Fruit fly (Drosophila melanogaster): ENCODE results near the gene CG42823.

Gene CG42823

DNA sequence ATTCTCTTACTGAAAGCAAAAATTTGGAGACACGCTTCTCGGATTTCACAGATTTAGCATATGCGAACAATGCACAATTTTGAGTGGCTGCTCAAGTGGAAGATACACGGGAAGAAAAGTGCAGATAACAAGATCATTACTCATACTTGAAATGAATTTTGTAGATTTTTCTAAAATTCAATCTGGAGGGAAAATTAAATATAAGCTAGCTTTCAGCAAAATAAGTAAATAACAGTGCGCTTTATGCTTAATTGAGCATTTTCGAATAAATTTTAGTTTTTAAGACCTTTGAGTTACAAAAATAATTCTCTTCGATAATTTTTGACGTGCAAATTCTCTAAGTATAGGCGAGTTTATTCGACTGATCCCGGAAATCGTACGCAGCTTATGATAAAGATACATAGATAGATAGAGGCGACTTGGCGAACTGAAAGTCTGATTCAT lies 4.2 kb downstream of the CG42823 start:
- TF ChIP-seq lola (GFP tag; optimal IDR thresholded peaks at IDR 0.05) (no peak), rgr (GFP tag; optimal IDR thresholded peaks at IDR 0.05) (peak; percentile 42), br (GFP tag; optimal IDR thresholded peaks at IDR 0.05) (peak; percentile 54), CG32264 (GFP tag; optimal IDR thresholded peaks at IDR 0.05) (peak; percentile 43), Jra (GFP tag; optimal IDR thresholded peaks at IDR 0.05) (no peak), Vsx2 (GFP tag; optimal IDR thresholded peaks at IDR 0.05; ENCODE audit: partially characterized antibody) (no peak), foxo (GFP tag; optimal IDR thresholded peaks at IDR 0.05) (peak in 1 of 2 experiments; percentile 73), fru (GFP tag; optimal IDR thresholded peaks at IDR 0.05) (peak; percentile 63), Dif (GFP tag; optimal IDR thresholded peaks at IDR 0.05; ENCODE audit: partially characterized antibody) (no peak), HLH106 (tag; optimal IDR thresholded peaks at IDR 0.05) (peak; percentile 71), OdsH (GFP tag; optimal IDR thresholded peaks at IDR 0.05) (peak; percentile 56), dmrt93B (GFP tag; optimal IDR thresholded peaks at IDR 0.05) (peak; percentile 29), Sp1 (GFP tag; optimal IDR thresholded peaks at IDR 0.05) (peak; percentile 58), sv (GFP tag; optimal IDR thresholded peaks at IDR 0.05) (no peak), GATAd (GFP tag; optimal IDR thresholded peaks at IDR 0.05) (no peak), woc (GFP tag; optimal IDR thresholded peaks at IDR 0.05) (peak; percentile 32), psq (GFP tag; optimal IDR thresholded peaks at IDR 0.05) (no peak), CG9705 (GFP tag; optimal IDR thresholded peaks at IDR 0.05) (peak; percentile 43), Abd-B (GFP tag; optimal IDR thresholded peaks at IDR 0.05) (no peak), sage (GFP tag; optimal IDR thresholded peaks at IDR 0.05) (no peak), ey (GFP tag; optimal IDR thresholded peaks at IDR 0.05) (peak; percentile 46), jim (GFP tag; optimal IDR thresholded peaks at IDR 0.05) (no peak), Hr83 (GFP tag; optimal IDR thresholded peaks at IDR 0.05; ENCODE audit: poor library complexity, severe bottlenecking) (no peak), dl (GFP tag; optimal IDR thresholded peaks at IDR 0.05; ENCODE audit: insufficient read depth in 1 of 2, partially characterized antibody in 2 of 2) (no peak), N (GFP tag; optimal IDR thresholded peaks at IDR 0.05) (no peak), CrebA (GFP tag; optimal IDR thresholded peaks at IDR 0.05; ENCODE audit: borderline replicate concordance) (no peak), Dfd (GFP tag; optimal IDR thresholded peaks at IDR 0.05) (no peak), Rel (GFP tag; optimal IDR thresholded peaks at IDR 0.05) (no peak), Rel (tag; optimal IDR thresholded peaks at IDR 0.05) (no peak), Hr78 (GFP tag; optimal IDR thresholded peaks at IDR 0.05) (no peak), usp (GFP tag; optimal IDR thresholded peaks at IDR 0.05) (no peak), brk (GFP tag; optimal IDR thresholded peaks at IDR 0.05) (no peak), Mio (GFP tag; optimal IDR thresholded peaks at IDR 0.05) (no peak), Myc (optimal IDR thresholded peaks at IDR 0.05) (no peak), Hnf4 (GFP tag; optimal IDR thresholded peaks at IDR 0.05) (peak; percentile 29), h (GFP tag; optimal IDR thresholded peaks at IDR 0.05) (peak; percentile 76), dsf (GFP tag; optimal IDR thresholded peaks at IDR 0.05; ENCODE audit: borderline replicate concordance) (no peak), tai (GFP tag; optimal IDR thresholded peaks at IDR 0.05) (no peak), pan (optimal IDR thresholded peaks at IDR 0.05) (no peak)

DNA sequence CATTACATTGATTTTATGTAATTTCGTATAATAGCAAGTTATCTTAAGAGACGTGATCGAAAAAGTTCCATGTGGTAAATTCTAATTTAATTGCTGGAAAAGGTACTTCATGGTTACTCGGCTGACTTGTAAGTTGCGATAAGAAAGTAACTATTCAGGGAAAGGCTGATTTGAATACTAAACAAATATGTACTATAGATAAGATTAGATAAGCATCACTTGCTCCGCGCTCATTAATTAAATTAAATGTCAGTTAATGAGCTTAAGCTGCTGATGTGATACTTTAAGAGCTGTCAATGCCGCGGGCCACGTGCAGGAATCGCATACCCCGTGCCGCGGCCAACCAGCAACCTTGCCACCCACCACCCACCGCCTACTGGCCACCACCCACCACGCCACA lies 4.8 kb downstream of the CG42823 start:
- TF ChIP-seq CrebA (GFP tag; optimal IDR thresholded peaks at IDR 0.05; ENCODE audit: borderline replicate concordance) (no peak), h (GFP tag; optimal IDR thresholded peaks at IDR 0.05) (no peak), Dif (GFP tag; optimal IDR thresholded peaks at IDR 0.05; ENCODE audit: partially characterized antibody) (no peak), CG9705 (GFP tag; optimal IDR thresholded peaks at IDR 0.05) (no peak), Vsx2 (GFP tag; optimal IDR thresholded peaks at IDR 0.05; ENCODE audit: partially characterized antibody) (no peak), dsf (GFP tag; optimal IDR thresholded peaks at IDR 0.05; ENCODE audit: borderline replicate concordance) (no peak)
